Worm (Caenorhabditis elegans) whole organism, late embryonic: Measurements from ENCODE around the gene clec-173.

ENCODE experiments used
- C08G9.2 ChIP-seq: sonication (generic microtip); optimal IDR thresholded peaks from 2 replicates; lab custom pipeline; 2016; ENCODE audit warnings: mild to moderate bottlenecking, missing genetic modification characterization, moderate library complexity, missing compliant biosample characterization
- C38D4.7 ChIP-seq: fragments of 200-800 bp; sonication (Bioruptor generic); optimal IDR thresholded peaks from 2 replicates; lab custom pipeline; 2018; ENCODE audit warnings: mild to moderate bottlenecking, missing genetic modification characterization, moderate library complexity, missing compliant biosample characterization
- K02D7.2 ChIP-seq: sonication (generic microtip); optimal IDR thresholded peaks from 2 replicates; lab custom pipeline; 2017; ENCODE audit warnings: mild to moderate bottlenecking, missing genetic modification characterization, missing compliant biosample characterization
- T23F11.4 ChIP-seq: fragments of 200-800 bp; sonication (Bioruptor generic); optimal IDR thresholded peaks from 2 replicates; lab custom pipeline; 2018; ENCODE audit warnings: mild to moderate bottlenecking, missing genetic modification characterization, missing compliant biosample characterization
- Y22D7AL.16 ChIP-seq: sonication (generic microtip); optimal IDR thresholded peaks from 2 replicates; lab custom pipeline; 2016; ENCODE audit warnings: missing genetic modification characterization, missing compliant biosample characterization
- ceh-14 ChIP-seq: sonication (generic microtip); optimal IDR thresholded peaks from 2 replicates; lab custom pipeline; 2016; ENCODE audit warnings: missing genotype, missing genetic modification characterization, missing compliant biosample characterization
- ceh-18 ChIP-seq: sonication (generic microtip); optimal IDR thresholded peaks from 2 replicates; lab custom pipeline; 2016; ENCODE audit warnings: missing genetic modification characterization, missing compliant biosample characterization
- ceh-19 ChIP-seq: fragments of 200-800 bp; sonication (Bioruptor generic); optimal IDR thresholded peaks from 2 replicates; lab custom pipeline; 2018; ENCODE audit warnings: mild to moderate bottlenecking, missing genetic modification characterization, missing compliant biosample characterization
- ceh-2 ChIP-seq: sonication (generic microtip); optimal IDR thresholded peaks from 2 replicates; lab custom pipeline; 2016; ENCODE audit warnings: missing genotype, missing genetic modification characterization, missing compliant biosample characterization
- ceh-24 ChIP-seq: sonication (generic microtip); optimal IDR thresholded peaks from 2 replicates; lab custom pipeline; 2016; ENCODE audit warnings: mild to moderate bottlenecking, missing genetic modification characterization, missing compliant biosample characterization
- ceh-30 ChIP-seq: fragments of 150-350 bp; optimal IDR thresholded peaks from 2 replicates; lab custom pipeline; 2014; ENCODE audit warnings: missing biosample characterization, missing genetic modification characterization
- ceh-31 ChIP-seq: sonication (generic microtip); optimal IDR thresholded peaks from 2 replicates; lab custom pipeline; 2016; ENCODE audit warnings: missing genetic modification characterization, missing compliant biosample characterization
- che-1 ChIP-seq: sonication (generic microtip); optimal IDR thresholded peaks from 2 replicates; lab custom pipeline; 2016; ENCODE audit warnings: mild to moderate bottlenecking, missing genetic modification characterization, missing compliant biosample characterization
- dmd-4 ChIP-seq: sonication (generic microtip); optimal IDR thresholded peaks from 2 replicates; lab custom pipeline; 2016; ENCODE audit warnings: borderline replicate concordance, missing genetic modification characterization, missing compliant biosample characterization
- elt-2 ChIP-seq: sonication (generic microtip); optimal IDR thresholded peaks from 2 replicates; lab custom pipeline; 2016; ENCODE audit warnings: missing genetic modification reagents, missing genetic modification characterization, missing compliant biosample characterization
- fax-1 ChIP-seq: sonication (generic microtip); optimal IDR thresholded peaks from 2 replicates; lab custom pipeline; 2016; ENCODE audit warnings: missing genotype, missing genetic modification characterization, missing compliant biosample characterization
- fkh-10 ChIP-seq: fragments of 150-350 bp; optimal IDR thresholded peaks from 2 replicates; lab custom pipeline; 2014; ENCODE audit warnings: missing biosample characterization, missing genetic modification reagents, missing genetic modification characterization
- fkh-6 ChIP-seq: sonication (generic microtip); optimal IDR thresholded peaks from 2 replicates; lab custom pipeline; 2016; ENCODE audit warnings: missing genetic modification characterization, missing compliant biosample characterization
- hlh-15 ChIP-seq: sonication (generic microtip); optimal IDR thresholded peaks from 2 replicates; lab custom pipeline; 2016; ENCODE audit warnings: missing genetic modification characterization, missing compliant biosample characterization
- hlh-30 ChIP-seq: sonication (generic microtip); optimal IDR thresholded peaks from 2 replicates; lab custom pipeline; 2017; ENCODE audit warnings: antibody characterized with exemption, missing genetic modification characterization, missing compliant biosample characterization; ENCODE audit not compliant: insufficient read depth
- hlh-8 ChIP-seq: sonication (generic microtip); optimal IDR thresholded peaks from 2 replicates; lab custom pipeline; 2016; ENCODE audit warnings: missing genotype, missing genetic modification characterization, missing compliant biosample characterization
- lin-11 ChIP-seq: fragments of 200-800 bp; sonication (Bioruptor generic); optimal IDR thresholded peaks from 2 replicates; lab custom pipeline; 2018; ENCODE audit warnings: mild to moderate bottlenecking, missing genetic modification characterization, missing compliant biosample characterization
- madf-2 ChIP-seq: sonication (generic microtip); optimal IDR thresholded peaks from 2 replicates; lab custom pipeline; 2017; ENCODE audit warnings: missing genetic modification characterization, missing compliant biosample characterization
- mec-3 ChIP-seq: sonication (generic microtip); optimal IDR thresholded peaks from 2 replicates; lab custom pipeline; 2016; ENCODE audit warnings: borderline replicate concordance, missing genetic modification characterization, missing compliant biosample characterization
- nfya-1 ChIP-seq: sonication (generic microtip); optimal IDR thresholded peaks from 2 replicates; lab custom pipeline; 2017; ENCODE audit warnings: missing genetic modification characterization, mild to moderate bottlenecking, missing compliant biosample characterization, antibody characterized with exemption, moderate library complexity
- nhr-11 ChIP-seq: fragments of 150-350 bp; optimal IDR thresholded peaks from 2 replicates; lab custom pipeline; 2014; ENCODE audit warnings: missing biosample characterization, missing genetic modification characterization
- nhr-232 ChIP-seq: sonication (generic microtip); optimal IDR thresholded peaks from 2 replicates; lab custom pipeline; 2016; ENCODE audit warnings: missing genetic modification characterization, missing compliant biosample characterization
- npax-4 ChIP-seq: sonication (generic microtip); optimal IDR thresholded peaks from 2 replicates; lab custom pipeline; 2016; ENCODE audit warnings: missing genetic modification characterization, missing compliant biosample characterization
- odd-2 ChIP-seq: sonication (generic microtip); optimal IDR thresholded peaks from 2 replicates; lab custom pipeline; 2017; ENCODE audit warnings: antibody characterized with exemption, mild to moderate bottlenecking, missing genetic modification characterization, missing compliant biosample characterization
- pax-1 ChIP-seq: fragments of 150-350 bp; optimal IDR thresholded peaks from 2 replicates; lab custom pipeline; 2014; ENCODE audit warnings: missing biosample characterization, missing genetic modification characterization
- pha-2 ChIP-seq: sonication (generic microtip); optimal IDR thresholded peaks from 2 replicates; lab custom pipeline; 2017; ENCODE audit warnings: mild to moderate bottlenecking, missing genetic modification characterization, missing compliant biosample characterization
- pha-4 ChIP-seq: fragments of 150-350 bp; optimal IDR thresholded peaks from 2 replicates; lab custom pipeline; 2018; ENCODE audit warnings: missing biosample characterization, missing genetic modification reagents, missing genetic modification characterization
- pqm-1 ChIP-seq: sonication (generic microtip); optimal IDR thresholded peaks from 2 replicates; lab custom pipeline; 2016; ENCODE audit warnings: missing genetic modification characterization, missing compliant biosample characterization
- pros-1 ChIP-seq: fragments of 150-350 bp; optimal IDR thresholded peaks from 2 replicates; lab custom pipeline; 2014; ENCODE audit warnings: missing biosample characterization, missing genetic modification reagents, missing genetic modification characterization
- ref-2 ChIP-seq: sonication (generic microtip); optimal IDR thresholded peaks from 2 replicates; lab custom pipeline; 2016; ENCODE audit warnings: missing genetic modification characterization, missing compliant biosample characterization
- rnt-1 ChIP-seq: sonication (generic microtip); optimal IDR thresholded peaks from 2 replicates; lab custom pipeline; 2016; ENCODE audit warnings: missing genetic modification characterization, missing compliant biosample characterization
- sdc-2 ChIP-seq: sonication (generic microtip); optimal IDR thresholded peaks from 2 replicates; lab custom pipeline; 2016; ENCODE audit warnings: missing genotype, missing genetic modification characterization, missing compliant biosample characterization
- sox-2 ChIP-seq: fragments of 200-800 bp; sonication (Bioruptor generic); IDR thresholded peaks from 2 replicates; pipeline ENCODE4 v1.3.6; 2022; ENCODE audit warnings: missing genetic modification reagents, missing genetic modification characterization, missing compliant biosample characterization
- sox-4 ChIP-seq: sonication (generic microtip); optimal IDR thresholded peaks from 2 replicates; lab custom pipeline; 2017; ENCODE audit warnings: mild to moderate bottlenecking, missing genetic modification characterization, inconsistent platforms, missing compliant biosample characterization
- syd-9 ChIP-seq: sonication (generic microtip); optimal IDR thresholded peaks from 2 replicates; lab custom pipeline; 2016; ENCODE audit warnings: mild to moderate bottlenecking, missing genetic modification characterization, moderate library complexity, missing compliant biosample characterization
- tbx-2 ChIP-seq: sonication (generic microtip); optimal IDR thresholded peaks from 2 replicates; lab custom pipeline; 2016; ENCODE audit warnings: missing genetic modification characterization, missing compliant biosample characterization
- tbx-7 ChIP-seq: sonication (generic microtip); optimal IDR thresholded peaks from 2 replicates; lab custom pipeline; 2016; ENCODE audit warnings: missing genotype, missing genetic modification characterization, missing compliant biosample characterization
- ttx-3 ChIP-seq: sonication (generic microtip); optimal IDR thresholded peaks from 2 replicates; lab custom pipeline; 2016; ENCODE audit warnings: missing genetic modification reagents, missing genetic modification characterization, missing compliant biosample characterization
- unc-3 ChIP-seq, 2 experiments: fragments of 200-800 bp in 1 of 2; sonication (Bioruptor generic) in 1 of 2; sonication (generic microtip) in 1 of 2; conservative IDR thresholded peaks in 1 of 2; optimal IDR thresholded peaks in 1 of 2; 2 replicates each; pipeline versions ENCODE4 v1.3.6 to Lab custom; 2016 to 2022; ENCODE audit warnings: missing compliant biosample characterization in 2 of 2, missing genetic modification characterization in 2 of 2, missing genetic modification reagents in 1 of 2
- unc-55 ChIP-seq: sonication (generic microtip); optimal IDR thresholded peaks from 2 replicates; lab custom pipeline; 2017; ENCODE audit warnings: missing biosample characterization, missing genetic modification reagents, missing genetic modification characterization
- unc-86 ChIP-seq: sonication (generic microtip); optimal IDR thresholded peaks from 2 replicates; lab custom pipeline; 2016; ENCODE audit warnings: missing genetic modification characterization, missing compliant biosample characterization
- zip-5 ChIP-seq: sonication (generic microtip); optimal IDR thresholded peaks from 2 replicates; lab custom pipeline; 2016; ENCODE audit warnings: missing genetic modification characterization, missing compliant biosample characterization
- ztf-16 ChIP-seq: sonication (generic microtip); optimal IDR thresholded peaks from 2 replicates; lab custom pipeline; 2017; ENCODE audit warnings: missing genetic modification characterization, missing compliant biosample characterization

Gene clec-173

ce11 chrIV:3227549-3228139, 39.8 kb downstream of the clec-173 start (continued):
- TF ChIP-seq tbx-2 = peak; percentile 53
- TF ChIP-seq K02D7.2 = no peak
- TF ChIP-seq ceh-18 = peak; percentile 41
- TF ChIP-seq rnt-1 = peak; percentile 71
- no peak for TF ChIP-seq tbx-7
- TF ChIP-seq hlh-15 (tag; lab: Kevin White, UChicago) = no peak
- TF ChIP-seq fkh-10 (GFP tag; lab: Kevin White, UChicago) = no peak
- no peak for TF ChIP-seq che-1
- TF ChIP-seq nhr-232 (tag; lab: Kevin White, UChicago) = no peak
- no peak for TF ChIP-seq pha-4 (tag; lab: Kevin White, UChicago)
- no peak for TF ChIP-seq C08G9.2
- TF ChIP-seq Y22D7AL.16 = no peak
- no peak for TF ChIP-seq npax-4
- TF ChIP-seq pros-1 (tag; lab: Kevin White, UChicago) = no peak
- no peak for TF ChIP-seq ceh-30 (tag; lab: Kevin White, UChicago)
- TF ChIP-seq ceh-31 = peak; percentile 37
- no peak for TF ChIP-seq mec-3
- TF ChIP-seq pha-2 (tag; lab: Kevin White, UChicago) = peak; percentile 61
- no peak for TF ChIP-seq pax-1
- TF ChIP-seq lin-11 (tag; lab: Kevin White, UChicago) = no peak
- TF ChIP-seq zip-5 (tag; lab: Kevin White, UChicago) = no peak
- peak; percentile 43 for TF ChIP-seq nfya-1 (tag; lab: Kevin White, UChicago)
- no peak for TF ChIP-seq odd-2 (tag; lab: Kevin White, UChicago)
- peak; percentile 25 for TF ChIP-seq fkh-6 (tag; lab: Kevin White, UChicago)
- no peak for TF ChIP-seq ttx-3 (tag; lab: Kevin White, UChicago)
- TF ChIP-seq ceh-24 (tag; lab: Kevin White, UChicago) = no peak
- no peak for TF ChIP-seq sox-2
- no peak for TF ChIP-seq syd-9
- peak; percentile 72 for TF ChIP-seq pqm-1 (tag; lab: Kevin White, UChicago)
- no peak for TF ChIP-seq T23F11.4 (GFP tag; lab: Kevin White, UChicago)
- TF ChIP-seq ceh-19 (GFP tag; lab: Kevin White, UChicago) = no peak
- TF ChIP-seq hlh-30 (tag; lab: Kevin White, UChicago) = peak; percentile 32
- TF ChIP-seq unc-55 (GFP tag; lab: Kevin White, UChicago) = peak; percentile 97
- TF ChIP-seq nhr-11 (tag; lab: Kevin White, UChicago) = no peak
- peak; percentile 92 for TF ChIP-seq elt-2
- TF ChIP-seq sdc-2 (tag; lab: Kevin White, UChicago) = peak; percentile 43
- TF ChIP-seq madf-2 = no peak
- no peak for TF ChIP-seq ztf-16 (tag; lab: Kevin White, UChicago)
- peak; percentile 45 for TF ChIP-seq ref-2

ce11 chrIV:3222140-3222539, 45.3 kb downstream of the clec-173 start, which contains the start of gene Y67D8A.2:
Gene Y67D8A.2, plus strand, starts transcription at chrIV:3222440.
- TF ChIP-seq unc-3 (GFP tag; conservative IDR thresholded peaks at IDR 0.05; lab: Robert Waterston, UW) (no peak), unc-3 (tag; optimal IDR thresholded peaks at IDR 0.05; lab: Kevin White, UChicago) (no peak), ceh-14 (tag; lab: Kevin White, UChicago) (no peak), sox-4 (no peak), madf-2 (no peak), C08G9.2 (no peak), ceh-31 (no peak), hlh-8 (tag; lab: Kevin White, UChicago) (no peak), dmd-4 (tag; lab: Kevin White, UChicago) (no peak), sox-2 (no peak), hlh-15 (tag; lab: Kevin White, UChicago) (no peak), ceh-18 (no peak), ceh-2 (tag; lab: Kevin White, UChicago) (no peak), fax-1 (tag; lab: Kevin White, UChicago) (no peak), syd-9 (no peak), C38D4.7 (GFP tag; lab: Kevin White, UChicago) (no peak), unc-86 (tag; lab: Kevin White, UChicago) (no peak), npax-4 (no peak), ceh-24 (tag; lab: Kevin White, UChicago) (no peak)
